Worm (Caenorhabditis elegans) whole organism, midembryonic: Measurements from ENCODE around the gene F53B7.7.

ENCODE experiments used
- flt-1 ChIP-seq: fragments of 200-800 bp; sonication (Bioruptor generic); IDR thresholded peaks from 2 replicates; pipeline ENCODE4 v1.3.6; 2022; ENCODE audit warnings: missing genetic modification characterization, missing compliant biosample characterization
- klf-2 ChIP-seq: fragments of 200-800 bp; sonication (Bioruptor generic); conservative IDR thresholded peaks from 2 replicates; pipeline ENCODE4 v1.3.6; 2022; ENCODE audit warnings: missing genetic modification reagents, missing genetic modification characterization, missing compliant biosample characterization
- tab-1 ChIP-seq: fragments of 200-800 bp; sonication (Bioruptor generic); IDR thresholded peaks from 2 replicates; pipeline ENCODE4 v1.3.6; 2022; ENCODE audit warnings: missing genetic modification characterization, missing compliant biosample characterization
- ztf-29 ChIP-seq: fragments of 200-800 bp; sonication (Bioruptor generic); IDR thresholded peaks from 2 replicates; pipeline ENCODE4 v1.3.6; 2022; ENCODE audit warnings: missing genetic modification reagents, missing genetic modification characterization, missing compliant biosample characterization

DNA sequence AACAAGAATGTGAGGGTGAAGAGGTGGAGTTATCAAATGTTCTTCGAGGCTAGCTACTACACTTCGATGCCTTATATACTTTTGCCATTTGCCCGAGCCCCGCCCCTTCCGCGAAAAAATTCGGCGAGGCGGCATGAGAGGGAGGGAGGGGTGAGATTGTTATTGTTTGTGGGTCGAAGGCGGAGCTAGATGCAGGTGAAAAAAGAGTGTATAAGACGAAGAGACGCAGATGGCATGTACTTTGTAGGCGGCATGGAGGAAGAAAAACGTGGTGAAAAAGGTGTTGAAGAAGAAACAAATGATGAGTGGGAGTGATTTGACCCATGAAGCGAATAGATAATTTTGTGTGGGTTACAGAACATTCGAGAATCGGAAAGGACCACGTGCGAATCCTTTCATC, 13.5 kb downstream of the F53B7.7 start, which contains the start of gene C13G3.1:
- TF ChIP-seq tab-1 (GFP tag; lab: Robert Waterston, UW) (no peak), flt-1 (GFP tag; lab: Robert Waterston, UW) (no peak), ztf-29 (GFP tag; lab: Robert Waterston, UW) (no peak), klf-2 (GFP tag; lab: Robert Waterston, UW) (no peak)
